Fruit fly (Drosophila melanogaster) whole organism, embryonic: ENCODE measurements around the gene scpr-C.

ENCODE experiments used
- ATbp ChIP-seq: fragments of 200-800 bp; sonication (Bioruptor generic); optimal IDR thresholded peaks from 2 replicates; lab custom pipeline; 2017; ENCODE audit warnings: missing biosample characterization, mild to moderate bottlenecking, missing genetic modification characterization, missing genetic modification reagents
- Ada2b ChIP-seq: fragments of 200-800 bp; sonication (Bioruptor generic); IDR thresholded peaks from 2 replicates; pipeline ENCODE4 v1.3.6; 2022; ENCODE audit warnings: missing biosample characterization, missing genetic modification characterization
- Aef1 ChIP-seq: fragments of 200-800 bp; sonication (Bioruptor generic); IDR thresholded peaks from 3 replicates; pipeline ENCODE4 v1.3.6; 2022; ENCODE audit warnings: missing biosample characterization, missing genetic modification characterization
- Atf6 ChIP-seq: fragments of 200-800 bp; sonication (Bioruptor generic); IDR thresholded peaks from 2 replicates; pipeline ENCODE4 v1.3.6; 2022; ENCODE audit warnings: missing biosample characterization, missing genetic modification characterization
- CG11093 ChIP-seq: fragments of 200-800 bp; sonication (Bioruptor generic); IDR thresholded peaks from 3 replicates; pipeline ENCODE4 v1.3.6; 2022; ENCODE audit warnings: missing biosample characterization, missing genetic modification characterization
- CG11696 ChIP-seq: fragments of 200-800 bp; sonication (Bioruptor generic); IDR thresholded peaks from 2 replicates; pipeline ENCODE4 v1.3.6; 2022; ENCODE audit warnings: missing biosample characterization, missing genetic modification characterization
- CG12659 ChIP-seq: fragments of 200-800 bp; sonication (Bioruptor generic); optimal IDR thresholded peaks from 3 replicates; lab custom pipeline; 2017; ENCODE audit warnings: mild to moderate bottlenecking, missing biosample characterization, missing genetic modification reagents, missing genetic modification characterization
- CG13775 ChIP-seq: fragments of 200-800 bp; sonication (Bioruptor generic); optimal IDR thresholded peaks from 3 replicates; lab custom pipeline; 2017; ENCODE audit warnings: missing biosample characterization, mild to moderate bottlenecking, missing genetic modification characterization
- CG15269 ChIP-seq: fragments of 200-800 bp; sonication (Bioruptor generic); optimal IDR thresholded peaks from 2 replicates; lab custom pipeline; 2018; ENCODE audit warnings: missing biosample characterization, mild to moderate bottlenecking, missing genetic modification characterization, moderate library complexity
- CG1529 ChIP-seq: fragments of 200-800 bp; sonication (Bioruptor generic); optimal IDR thresholded peaks from 3 replicates; lab custom pipeline; 2018; ENCODE audit warnings: missing biosample characterization, missing genetic modification characterization
- CG17361 ChIP-seq: fragments of 200-800 bp; sonication (Bioruptor generic); IDR thresholded peaks from 3 replicates; pipeline ENCODE4 v1.3.6; 2022; ENCODE audit warnings: missing biosample characterization, missing genetic modification characterization
- CG17612 ChIP-seq: fragments of 200-800 bp; sonication (Bioruptor generic); IDR thresholded peaks from 2 replicates; pipeline ENCODE4 v1.3.6; 2022; ENCODE audit warnings: missing biosample characterization, missing genetic modification characterization
- CG17829 ChIP-seq: fragments of 200-800 bp; optimal IDR thresholded peaks from 2 replicates; lab custom pipeline; 2019; ENCODE audit warnings: missing biosample characterization, mild to moderate bottlenecking, missing genetic modification characterization, moderate library complexity
- CG18011 ChIP-seq: fragments of 200-800 bp; sonication (Bioruptor generic); optimal IDR thresholded peaks from 2 replicates; lab custom pipeline; 2017; ENCODE audit warnings: missing biosample characterization, missing genetic modification characterization, mild to moderate bottlenecking, moderate library complexity, missing genotype
- CG2116 ChIP-seq: fragments of 200-800 bp; sonication (Bioruptor generic); optimal IDR thresholded peaks from 3 replicates; lab custom pipeline; 2018; ENCODE audit warnings: missing biosample characterization, mild to moderate bottlenecking, missing genetic modification characterization
- CG2120 ChIP-seq: fragments of 200-800 bp; sonication (Bioruptor generic); optimal IDR thresholded peaks from 3 replicates; lab custom pipeline; 2016; ENCODE audit warnings: missing biosample characterization, missing genetic modification characterization
- CG2678 ChIP-seq: fragments of 200-800 bp; sonication (Bioruptor generic); optimal IDR thresholded peaks from 3 replicates; lab custom pipeline; 2019; ENCODE audit warnings: missing biosample characterization, mild to moderate bottlenecking, missing genetic modification characterization, moderate library complexity
- CG31224 ChIP-seq: fragments of 200-800 bp; sonication (Bioruptor generic); IDR thresholded peaks from 2 replicates; pipeline ENCODE4 v1.3.6; 2022; ENCODE audit warnings: missing biosample characterization, missing genetic modification characterization
- CG32767 ChIP-seq: fragments of 200-800 bp; sonication (Bioruptor generic); IDR thresholded peaks from 2 replicates; pipeline ENCODE4 v1.3.6; 2022; ENCODE audit warnings: missing biosample characterization, missing genetic modification characterization
- CG32772 ChIP-seq: fragments of 200-800 bp; sonication (Bioruptor generic); IDR thresholded peaks from 2 replicates; pipeline ENCODE4 v1.3.6; 2022; ENCODE audit warnings: missing biosample characterization, missing genetic modification characterization
- CG34422 ChIP-seq: fragments of 200-800 bp; sonication (Bioruptor generic); IDR thresholded peaks from 3 replicates; pipeline ENCODE4 v1.3.6; 2022; ENCODE audit warnings: missing biosample characterization, missing genetic modification characterization
- CG4707 ChIP-seq: fragments of 200-800 bp; sonication (Bioruptor generic); optimal IDR thresholded peaks from 2 replicates; lab custom pipeline; 2018; ENCODE audit warnings: missing biosample characterization, mild to moderate bottlenecking, missing genetic modification characterization, moderate library complexity
- CG5245 ChIP-seq: fragments of 200-800 bp; sonication (Bioruptor generic); optimal IDR thresholded peaks from 3 replicates; lab custom pipeline; 2016; ENCODE audit warnings: missing biosample characterization, missing genetic modification characterization
- CG8359 ChIP-seq: fragments of 200-800 bp; sonication (Bioruptor generic); optimal IDR thresholded peaks from 2 replicates; lab custom pipeline; 2017; ENCODE audit warnings: missing biosample characterization, mild to moderate bottlenecking, missing genetic modification characterization, borderline replicate concordance
- CG8924 ChIP-seq: fragments of 200-800 bp; optimal IDR thresholded peaks from 3 replicates; lab custom pipeline; 2019; ENCODE audit warnings: missing biosample characterization, mild to moderate bottlenecking, missing genetic modification characterization, moderate library complexity
- Dbx ChIP-seq: fragments of 200-800 bp; sonication (Bioruptor generic); IDR thresholded peaks from 3 replicates; pipeline ENCODE4 v1.3.6; 2022; ENCODE audit warnings: missing biosample characterization, missing genetic modification characterization
- E2f1 ChIP-seq: fragments of 200-800 bp; sonication (Bioruptor generic); IDR thresholded peaks from 2 replicates; pipeline ENCODE4 v1.3.6; 2022; ENCODE audit warnings: missing biosample characterization, missing genetic modification characterization
- Ets65A ChIP-seq: fragments of 200-800 bp; sonication (Bioruptor generic); peaks from one replicate; lab custom pipeline; 2016; ENCODE audit warnings: missing biosample characterization, missing genetic modification characterization
- Fer3 ChIP-seq: fragments of 200-800 bp; sonication (Bioruptor generic); optimal IDR thresholded peaks from 2 replicates; lab custom pipeline; 2018; ENCODE audit warnings: missing biosample characterization, mild to moderate bottlenecking, missing genetic modification characterization, moderate library complexity
- Hmx ChIP-seq: fragments of 200-800 bp; sonication (Bioruptor generic); optimal IDR thresholded peaks from 2 replicates; lab custom pipeline; 2016; ENCODE audit warnings: missing biosample characterization, missing genetic modification characterization
- PHDP ChIP-seq: fragments of 200-800 bp; sonication (Bioruptor generic); optimal IDR thresholded peaks from 3 replicates; lab custom pipeline; 2018; ENCODE audit warnings: missing biosample characterization, mild to moderate bottlenecking, missing genetic modification characterization, moderate library complexity
- Rfx ChIP-seq: fragments of 200-800 bp; sonication (Bioruptor generic); IDR thresholded peaks from 2 replicates; pipeline ENCODE4 v1.3.6; 2022; ENCODE audit warnings: missing biosample characterization, missing genetic modification characterization
- Spps ChIP-seq: fragments of 200-800 bp; sonication (Bioruptor generic); optimal IDR thresholded peaks from 2 replicates; lab custom pipeline; 2018; ENCODE audit warnings: missing biosample characterization, mild to moderate bottlenecking, missing genetic modification characterization
- az2 ChIP-seq: fragments of 200-800 bp; sonication (Bioruptor generic); optimal IDR thresholded peaks from 3 replicates; lab custom pipeline; 2016; ENCODE audit warnings: missing biosample characterization, missing genetic modification characterization
- bigmax ChIP-seq: fragments of 200-800 bp; sonication (Bioruptor generic); optimal IDR thresholded peaks from 2 replicates; lab custom pipeline; 2018; ENCODE audit warnings: missing biosample characterization, mild to moderate bottlenecking, missing genetic modification characterization
- cad ChIP-seq: fragments of >200 bp; optimal IDR thresholded peaks from 2 replicates; lab custom pipeline; 2017; ENCODE audit warnings: missing biosample characterization, missing genetic modification characterization
- cato ChIP-seq: fragments of 200-800 bp; sonication (Bioruptor generic); optimal IDR thresholded peaks from 2 replicates; lab custom pipeline; 2016; ENCODE audit warnings: missing biosample characterization, missing genetic modification characterization, borderline replicate concordance
- chinmo ChIP-seq: fragments of 200-800 bp; sonication (Bioruptor generic); IDR thresholded peaks from 4 replicates; pipeline ENCODE4 v1.3.6; 2022; ENCODE audit warnings: missing biosample characterization, missing genetic modification characterization; ENCODE audit not compliant: partially characterized antibody
- danr ChIP-seq: fragments of 200-800 bp; sonication (Bioruptor generic); IDR thresholded peaks from 2 replicates; pipeline ENCODE4 v1.3.6; 2022; ENCODE audit warnings: missing biosample characterization, missing genetic modification characterization
- dm ChIP-seq: fragments of 200-800 bp; sonication (Bioruptor generic); optimal IDR thresholded peaks from 3 replicates; lab custom pipeline; 2016; ENCODE audit warnings: missing biosample characterization, missing genetic modification characterization
- ems ChIP-seq: fragments of 200-800 bp; sonication (Bioruptor generic); optimal IDR thresholded peaks from 3 replicates; lab custom pipeline; 2016; ENCODE audit warnings: missing biosample characterization, missing genetic modification characterization
- fd96Cb ChIP-seq: fragments of 200-800 bp; sonication (Bioruptor generic); optimal IDR thresholded peaks from 2 replicates; lab custom pipeline; 2018; ENCODE audit warnings: missing biosample characterization, mild to moderate bottlenecking, missing genetic modification characterization, moderate library complexity
- mirr ChIP-seq: fragments of 200-800 bp; sonication (Bioruptor generic); optimal IDR thresholded peaks from 3 replicates; lab custom pipeline; 2018; ENCODE audit warnings: missing biosample characterization, mild to moderate bottlenecking, missing genetic modification characterization
- odd ChIP-seq: fragments of 200-800 bp; sonication (Bioruptor generic); optimal IDR thresholded peaks from 2 replicates; lab custom pipeline; 2017; ENCODE audit warnings: missing biosample characterization, mild to moderate bottlenecking, missing genetic modification characterization
- onecut ChIP-seq: fragments of 200-800 bp; sonication (Bioruptor generic); IDR thresholded peaks from 2 replicates; pipeline ENCODE4 v1.3.6; 2022; ENCODE audit warnings: missing biosample characterization, missing genetic modification characterization
- scrt ChIP-seq: fragments of 200-800 bp; sonication (Bioruptor generic); optimal IDR thresholded peaks from 2 replicates; lab custom pipeline; 2018; ENCODE audit warnings: missing biosample characterization, mild to moderate bottlenecking, missing genetic modification characterization, moderate library complexity
- zen2 ChIP-seq: fragments of 200-800 bp; sonication (Bioruptor generic); IDR thresholded peaks from 3 replicates; pipeline ENCODE4 v1.3.6; 2022; ENCODE audit warnings: missing biosample characterization, missing genetic modification characterization; ENCODE audit not compliant: partially characterized antibody
- zf30C ChIP-seq: fragments of 200-800 bp; sonication (Bioruptor generic); optimal IDR thresholded peaks from 3 replicates; lab custom pipeline; 2018; ENCODE audit warnings: missing biosample characterization, mild to moderate bottlenecking, missing genetic modification characterization
- zfh2 ChIP-seq: fragments of 200-800 bp; sonication (Bioruptor generic); optimal IDR thresholded peaks from 2 replicates; lab custom pipeline; 2016; ENCODE audit warnings: missing biosample characterization, missing genetic modification characterization

Gene scpr-C

dm6 chr3R:11200042-11200884 is 25.1 kb upstream of the scpr-C start (continued):
- TF ChIP-seq CG17829 (peak; percentile 14), Hmx (GFP tag; lab: Kevin White, UChicago) (no peak), CG5245 (GFP tag; lab: Kevin White, UChicago) (no peak), CG11696 (no peak), CG8359 (GFP tag; lab: Kevin White, UChicago) (no peak), cad (no peak), Ets65A (GFP tag; lab: Kevin White, UChicago) (peak; percentile 25), dm (GFP tag; lab: Kevin White, UChicago) (no peak), mirr (GFP tag; lab: Kevin White, UChicago) (peak; percentile 65), chinmo (0 out of 4 replicates have a peak, but pooled peaks have one; percentile 34), Dbx (GFP tag; lab: Robert Waterston, UW) (no peak), scrt (GFP tag; lab: Kevin White, UChicago) (no peak), CG17361 (GFP tag; lab: Robert Waterston, UW) (0 out of 3 replicates have a peak, but pooled peaks have one; percentile 46), CG2116 (GFP tag; lab: Kevin White, UChicago) (no peak), CG1529 (GFP tag; lab: Kevin White, UChicago) (peak; percentile 27), CG18011 (no peak), bigmax (no peak), cato (no peak)
- TF ChIP-seq, all 482 proteins: peak for 29

- no peak for TF ChIP-seq CG11093 (GFP tag; lab: Robert Waterston, UW)
- peak; percentile 75; the same call in 1 of the 2 replicates for TF ChIP-seq Atf6 (GFP tag; lab: Robert Waterston, UW)
- no peak for TF ChIP-seq zf30C
- no peak for TF ChIP-seq CG17612 (GFP tag; lab: Robert Waterston, UW)
- peak; percentile 51 for TF ChIP-seq az2 (GFP tag; lab: Kevin White, UChicago)
- peak; percentile 58 for TF ChIP-seq CG8924
- TF ChIP-seq ATbp (GFP tag; lab: Kevin White, UChicago): no peak
- TF ChIP-seq E2f1 (GFP tag; lab: Robert Waterston, UW): peak; percentile 56
- no peak for TF ChIP-seq zen2 (GFP tag; lab: Robert Waterston, UW)
- TF ChIP-seq CG2120 (GFP tag; lab: Kevin White, UChicago): peak; percentile 81
- TF ChIP-seq CG4707: no peak
- peak; percentile 66 for TF ChIP-seq PHDP
- peak; percentile 15 for TF ChIP-seq ems (GFP tag; lab: Kevin White, UChicago)
- TF ChIP-seq Rfx (GFP tag; lab: Robert Waterston, UW): peak; percentile 75
- peak; percentile 24 for TF ChIP-seq CG13775 (GFP tag; lab: Kevin White, UChicago)
- 0 out of 2 replicates have a peak, but pooled peaks have one; percentile 32 for TF ChIP-seq CG32772 (GFP tag; lab: Robert Waterston, UW)
- no peak for TF ChIP-seq danr (GFP tag; lab: Robert Waterston, UW)
- no peak for TF ChIP-seq onecut (GFP tag; lab: Robert Waterston, UW)
- peak; percentile 52 for TF ChIP-seq Aef1 (GFP tag; lab: Robert Waterston, UW)
- peak; percentile 49 for TF ChIP-seq fd96Cb (tag; lab: Kevin White, UChicago)
- peak; percentile 57 for TF ChIP-seq Ada2b (GFP tag; lab: Robert Waterston, UW)
- 0 out of 3 replicates have a peak, but pooled peaks have one; percentile 9 for TF ChIP-seq CG34422 (GFP tag; lab: Robert Waterston, UW)
- TF ChIP-seq CG32767 (GFP tag; lab: Robert Waterston, UW): peak; percentile 46; the same call in 1 of the 2 replicates
- TF ChIP-seq Fer3 (tag; lab: Kevin White, UChicago): peak; percentile 63
- TF ChIP-seq CG2678 (tag; lab: Kevin White, UChicago): peak; percentile 78
- TF ChIP-seq CG15269 (tag; lab: Kevin White, UChicago): peak; percentile 76
- TF ChIP-seq CG12659 (GFP tag; lab: Kevin White, UChicago): peak; percentile 47
- peak; percentile 28 for TF ChIP-seq zfh2 (GFP tag; lab: Kevin White, UChicago)
- TF ChIP-seq odd (GFP tag; lab: Kevin White, UChicago): peak; percentile 43
- TF ChIP-seq Spps (tag; lab: Kevin White, UChicago): no peak
- TF ChIP-seq CG31224 (GFP tag; lab: Robert Waterston, UW): peak; percentile 54
Observed at dm6 chr3R:11200885-11201421, 24.4 kb upstream of the scpr-C start.
